Worm (Caenorhabditis elegans) whole organism, mixed stage, embryonic: ENCODE data around the gene H04M03.3.

Source experiments
- ceh-39 ChIP-seq: fragments of 150-350 bp; optimal IDR thresholded peaks from 2 replicates; lab custom pipeline; 2014; ENCODE audit warnings: missing biosample characterization, missing genetic modification characterization
- ces-1 ChIP-seq: fragments of 150-350 bp; optimal IDR thresholded peaks from 2 replicates; lab custom pipeline; 2014; ENCODE audit warnings: missing biosample characterization, missing genetic modification reagents, missing genetic modification characterization
- lsy-2 ChIP-seq: fragments of 150-350 bp; optimal IDR thresholded peaks from 2 replicates; lab custom pipeline; 2014; ENCODE audit warnings: missing biosample characterization, missing genetic modification characterization
- nhr-2 ChIP-seq: fragments of 150-350 bp; optimal IDR thresholded peaks from 2 replicates; lab custom pipeline; 2014; ENCODE audit warnings: missing biosample characterization, missing genetic modification characterization
- nhr-237 ChIP-seq: fragments of 150-350 bp; optimal IDR thresholded peaks from 2 replicates; lab custom pipeline; 2014; ENCODE audit warnings: missing biosample characterization, missing genetic modification characterization
- nhr-76 ChIP-seq: sonication (generic microtip); optimal IDR thresholded peaks from 2 replicates; lab custom pipeline; 2017; ENCODE audit warnings: missing biosample characterization, missing genetic modification characterization
- sptf-1 ChIP-seq: sonication (generic microtip); optimal IDR thresholded peaks from 2 replicates; lab custom pipeline; 2017; ENCODE audit warnings: mild to moderate bottlenecking, missing genetic modification characterization, moderate library complexity, missing compliant biosample characterization
- ztf-11 ChIP-seq: fragments of 150-350 bp; optimal IDR thresholded peaks from 2 replicates; lab custom pipeline; 2014; ENCODE audit warnings: missing biosample characterization, missing genetic modification characterization

- TF ChIP-seq nhr-76 (tag; lab: Kevin White, UChicago) (no peak), nhr-237 (tag; lab: Kevin White, UChicago) (no peak), lsy-2 (no peak), sptf-1 (tag; lab: Kevin White, UChicago) (no peak), ztf-11 (tag; lab: Kevin White, UChicago) (no peak), ceh-39 (tag; lab: Kevin White, UChicago) (no peak), nhr-2 (tag; lab: Kevin White, UChicago) (no peak), ces-1 (GFP tag; lab: Kevin White, UChicago) (no peak)
Observed at ce11 chrIV:5930345-5930744, 39.0 kb downstream of the H04M03.3 start, which contains the start of gene lin-33.
